Worm (Caenorhabditis elegans): ENCODE results near the gene C01B10.44.

DNA sequence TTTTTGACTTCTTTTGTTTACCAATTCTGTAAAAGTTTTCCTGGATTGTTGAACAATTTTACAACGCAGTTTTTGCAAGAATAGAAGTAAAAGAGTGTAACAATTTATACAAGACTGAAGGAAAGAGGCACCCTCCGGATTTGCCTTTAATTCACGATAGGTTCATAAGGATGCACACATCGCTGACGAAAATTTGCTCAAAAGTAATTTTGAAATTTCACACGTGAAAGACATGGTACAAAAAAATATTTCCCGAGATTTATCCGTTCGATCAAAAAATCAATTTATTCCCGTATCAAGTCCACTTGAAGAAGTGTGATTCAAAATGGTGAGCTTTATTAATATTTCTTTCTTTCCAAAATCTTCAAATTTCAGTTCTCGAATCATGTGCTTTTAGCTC is 45.6 kb upstream of the C01B10.44 start, which contains the start of gene C43G2.3:
- TF ChIP-seq dao-5 (tag; optimal IDR thresholded peaks at IDR 0.05) = no peak
- no peak for TF ChIP-seq him-1 (tag; optimal IDR thresholded peaks at IDR 0.05)

Measured in whole organism, L4/young adult.